Worm (Caenorhabditis elegans) whole organism, L1 larva: ENCODE results near the gene C54F6.5.

Source experiments
- ama-1 ChIP-seq: fragments of 150-350 bp; optimal IDR thresholded peaks from 2 replicates; lab custom pipeline; 2014
- fkh-10 ChIP-seq: sonication (generic microtip); optimal IDR thresholded peaks from 2 replicates; lab custom pipeline; 2017; ENCODE audit warnings: missing biosample characterization, missing genetic modification reagents, missing genetic modification characterization
- fos-1 ChIP-seq: fragments of 150-350 bp; optimal IDR thresholded peaks from 2 replicates; lab custom pipeline; 2014; ENCODE audit warnings: missing biosample characterization, missing genetic modification characterization
- lin-39 ChIP-seq: fragments of 150-350 bp; optimal IDR thresholded peaks from 2 replicates; lab custom pipeline; 2014; ENCODE audit warnings: missing biosample characterization, missing genetic modification reagents, missing genetic modification characterization
- lsy-2 ChIP-seq, 2 experiments: fragments of 150-350 bp; optimal IDR thresholded peaks; 2 replicates each; lab custom pipeline; 2014; ENCODE audit warnings: missing biosample characterization in 2 of 2, missing genetic modification characterization in 2 of 2
- nhr-11 ChIP-seq: fragments of 150-350 bp; optimal IDR thresholded peaks from 2 replicates; lab custom pipeline; 2014; ENCODE audit warnings: missing biosample characterization, missing genetic modification characterization
- nhr-19 ChIP-seq: fragments of 200-800 bp; sonication (Bioruptor generic); conservative IDR thresholded peaks from 2 replicates; pipeline ENCODE4 v1.3.6; 2022; ENCODE audit warnings: missing genetic modification characterization, missing compliant biosample characterization
- nhr-90 ChIP-seq: sonication (generic microtip); optimal IDR thresholded peaks from 2 replicates; lab custom pipeline; 2016; ENCODE audit warnings: mild to moderate bottlenecking, missing genetic modification characterization, missing compliant biosample characterization; ENCODE audit not compliant: poor library complexity
- pqm-1 ChIP-seq: sonication (generic microtip); optimal IDR thresholded peaks from 3 replicates; lab custom pipeline; 2017; ENCODE audit warnings: missing biosample characterization, missing genetic modification characterization

ce11 chrV:7529840-7530239, 924 bp downstream of the C54F6.5 start, which contains the start of gene swt-2:
- TF ChIP-seq nhr-19 (GFP tag; lab: Robert Waterston, UW) (no peak), lin-39 (tag; lab: Kevin White, UChicago) (no peak), fkh-10 (no peak), fos-1 (no peak), nhr-11 (tag; lab: Kevin White, UChicago) (no peak), pqm-1 (tag; lab: Kevin White, UChicago) (no peak), ama-1 (lab: Kevin White, UChicago) (no peak), lsy-2 (tag; optimal IDR thresholded peaks at IDR 0.05; lab: Kevin White, UChicago) (no peak), nhr-90 (tag; lab: Kevin White, UChicago) (no peak)
